Fruit fly (Drosophila melanogaster): ENCODE results near the gene CG1309.

dm6 chr3L:4263502-4263901 is 4.3 kb downstream of the CG1309 start, which contains the start of gene CG1273:
- TF ChIP-seq Lpt (GFP tag; optimal IDR thresholded peaks at IDR 0.05) (no peak), pdm3 (GFP tag; optimal IDR thresholded peaks at IDR 0.05) (no peak), CG1621 (tag; optimal IDR thresholded peaks at IDR 0.05) (no peak), CG6276 (GFP tag; optimal IDR thresholded peaks at IDR 0.05) (no peak), CG3919 (GFP tag; optimal IDR thresholded peaks at IDR 0.05) (no peak), salr (GFP tag; optimal IDR thresholded peaks at IDR 0.05) (no peak), CG34406 (GFP tag; optimal IDR thresholded peaks at IDR 0.05) (no peak), CG7368 (GFP tag; optimal IDR thresholded peaks at IDR 0.05) (no peak)
